Fruit fly (Drosophila melanogaster) whole organism, embryonic: ENCODE measurements around the gene CG10702.

Source experiments
- Aef1 ChIP-seq: fragments of 200-800 bp; sonication (Bioruptor generic); IDR thresholded peaks from 3 replicates; pipeline ENCODE4 v1.3.6; 2022; ENCODE audit warnings: missing biosample characterization, missing genetic modification characterization
- CG10267 ChIP-seq: fragments of 200-800 bp; sonication (Bioruptor generic); optimal IDR thresholded peaks from 2 replicates; lab custom pipeline; 2018; ENCODE audit warnings: missing biosample characterization, mild to moderate bottlenecking, missing genetic modification characterization, moderate library complexity
- CG10274 ChIP-seq: fragments of 200-800 bp; sonication (Bioruptor generic); optimal IDR thresholded peaks from 3 replicates; lab custom pipeline; 2017; ENCODE audit warnings: missing biosample characterization, mild to moderate bottlenecking, missing genetic modification characterization
- CG10654 ChIP-seq: fragments of 200-800 bp; sonication (Bioruptor generic); optimal IDR thresholded peaks from 2 replicates; lab custom pipeline; 2016; ENCODE audit warnings: missing biosample characterization, missing genetic modification characterization
- CG13296 ChIP-seq: fragments of 200-800 bp; sonication (Bioruptor generic); optimal IDR thresholded peaks from 3 replicates; lab custom pipeline; 2018; ENCODE audit warnings: missing biosample characterization, mild to moderate bottlenecking, missing genetic modification characterization
- CG17359 ChIP-seq: fragments of 200-800 bp; sonication (Bioruptor generic); optimal IDR thresholded peaks from 3 replicates; lab custom pipeline; 2018; ENCODE audit warnings: missing biosample characterization, mild to moderate bottlenecking, missing genetic modification characterization, moderate library complexity
- CG17829 ChIP-seq: fragments of 200-800 bp; optimal IDR thresholded peaks from 2 replicates; lab custom pipeline; 2019; ENCODE audit warnings: missing biosample characterization, mild to moderate bottlenecking, missing genetic modification characterization, moderate library complexity
- CG18764 ChIP-seq: fragments of 200-800 bp; sonication (Bioruptor generic); optimal IDR thresholded peaks from 3 replicates; lab custom pipeline; 2016; ENCODE audit warnings: missing biosample characterization, missing genetic modification characterization
- CG2712 ChIP-seq: fragments of 200-800 bp; optimal IDR thresholded peaks from 3 replicates; lab custom pipeline; 2019; ENCODE audit warnings: missing biosample characterization, mild to moderate bottlenecking, missing genetic modification characterization, moderate library complexity
- CG2875 ChIP-seq: fragments of 200-800 bp; sonication (Bioruptor generic); optimal IDR thresholded peaks from 2 replicates; lab custom pipeline; 2017; ENCODE audit warnings: missing biosample characterization, mild to moderate bottlenecking, missing genetic modification characterization, missing genetic modification reagents
- CG3065 ChIP-seq: fragments of 200-800 bp; sonication (Bioruptor generic); optimal IDR thresholded peaks from 2 replicates; lab custom pipeline; 2016; ENCODE audit warnings: missing biosample characterization, missing genetic modification characterization
- CG31365 ChIP-seq: fragments of 200-800 bp; sonication (Bioruptor generic); optimal IDR thresholded peaks from 2 replicates; lab custom pipeline; 2018; ENCODE audit warnings: missing biosample characterization, mild to moderate bottlenecking, missing genetic modification characterization
- CG3281 ChIP-seq: fragments of 200-800 bp; sonication (Bioruptor generic); optimal IDR thresholded peaks from 3 replicates; lab custom pipeline; 2017; ENCODE audit warnings: missing biosample characterization, mild to moderate bottlenecking, missing genetic modification characterization
- CG3407 ChIP-seq: fragments of 200-800 bp; sonication (Bioruptor generic); optimal IDR thresholded peaks from 2 replicates; lab custom pipeline; 2018; ENCODE audit warnings: missing biosample characterization, mild to moderate bottlenecking, missing genetic modification characterization
- CG34224 ChIP-seq: fragments of 200-800 bp; sonication (Bioruptor generic); IDR thresholded peaks from 3 replicates; pipeline ENCODE4 v1.3.6; 2022; ENCODE audit warnings: missing biosample characterization, missing genetic modification characterization; ENCODE audit not compliant: partially characterized antibody
- CG34422 ChIP-seq: fragments of 200-800 bp; sonication (Bioruptor generic); IDR thresholded peaks from 3 replicates; pipeline ENCODE4 v1.3.6; 2022; ENCODE audit warnings: missing biosample characterization, missing genetic modification characterization
- CG6254 ChIP-seq: fragments of 200-800 bp; sonication (Bioruptor generic); optimal IDR thresholded peaks from 3 replicates; lab custom pipeline; 2017; ENCODE audit warnings: mild to moderate bottlenecking, missing biosample characterization, missing genetic modification reagents, missing genetic modification characterization
- CG6854 ChIP-seq: fragments of 200-800 bp; sonication (Bioruptor generic); optimal IDR thresholded peaks from 3 replicates; lab custom pipeline; 2017; ENCODE audit warnings: missing biosample characterization, mild to moderate bottlenecking, missing genetic modification characterization
- CG7372 ChIP-seq: fragments of 200-800 bp; sonication (Bioruptor generic); IDR thresholded peaks from 2 replicates; pipeline ENCODE4 v1.3.6; 2022; ENCODE audit warnings: missing biosample characterization, missing genetic modification characterization
- CG8290 ChIP-seq, 3 experiments: fragments of 200-800 bp; sonication (Bioruptor generic); optimal IDR thresholded peaks; 2 replicates each; lab custom pipeline; 2016 to 2019; ENCODE audit warnings: missing biosample characterization in 3 of 3, missing genetic modification characterization in 3 of 3, mild to moderate bottlenecking in 2 of 3, moderate library complexity in 1 of 3
- CG9727 ChIP-seq: fragments of 200-800 bp; sonication (Bioruptor generic); optimal IDR thresholded peaks from 3 replicates; lab custom pipeline; 2017; ENCODE audit warnings: missing biosample characterization, mild to moderate bottlenecking, missing genetic modification characterization
- Dad ChIP-seq: fragments of 200-800 bp; sonication (Bioruptor generic); optimal IDR thresholded peaks from 3 replicates; lab custom pipeline; 2016; ENCODE audit warnings: missing biosample characterization, missing genetic modification characterization
- ERR ChIP-seq: fragments of 200-800 bp; sonication (Bioruptor generic); optimal IDR thresholded peaks from 2 replicates; lab custom pipeline; 2016; ENCODE audit warnings: missing biosample characterization, missing genetic modification characterization
- Ets97D ChIP-seq: fragments of 200-800 bp; sonication (Bioruptor generic); optimal IDR thresholded peaks from 3 replicates; lab custom pipeline; 2016; ENCODE audit warnings: missing biosample characterization, missing genetic modification characterization
- Fer1 ChIP-seq: fragments of 200-800 bp; sonication (Bioruptor generic); optimal IDR thresholded peaks from 2 replicates; lab custom pipeline; 2017; ENCODE audit warnings: missing biosample characterization, mild to moderate bottlenecking, missing genetic modification characterization
- HLH4C ChIP-seq: fragments of 200-800 bp; sonication (Bioruptor generic); IDR thresholded peaks from 3 replicates; pipeline ENCODE4 v1.3.6; 2022; ENCODE audit warnings: missing biosample characterization, missing genetic modification characterization; ENCODE audit not compliant: partially characterized antibody
- Lpt ChIP-seq: fragments of >200 bp; optimal IDR thresholded peaks from 2 replicates; lab custom pipeline; 2018; ENCODE audit warnings: missing biosample characterization, missing genetic modification characterization
- MESR4 ChIP-seq: fragments of 200-800 bp; sonication (Bioruptor generic); optimal IDR thresholded peaks from 2 replicates; lab custom pipeline; 2018; ENCODE audit warnings: missing biosample characterization, mild to moderate bottlenecking, missing genetic modification characterization, moderate library complexity
- Oli ChIP-seq: fragments of 200-800 bp; sonication (Bioruptor generic); optimal IDR thresholded peaks from 2 replicates; lab custom pipeline; 2018; ENCODE audit warnings: missing biosample characterization, mild to moderate bottlenecking, missing genetic modification characterization, moderate library complexity
- TFAM ChIP-seq: fragments of 200-800 bp; sonication (Bioruptor generic); optimal IDR thresholded peaks from 2 replicates; lab custom pipeline; 2017; ENCODE audit warnings: missing biosample characterization, missing genetic modification characterization, inconsistent platforms
- az2 ChIP-seq: fragments of 200-800 bp; sonication (Bioruptor generic); optimal IDR thresholded peaks from 3 replicates; lab custom pipeline; 2016; ENCODE audit warnings: missing biosample characterization, missing genetic modification characterization
- esg ChIP-seq: fragments of 200-800 bp; sonication (Bioruptor generic); conservative IDR thresholded peaks from 2 replicates; pipeline ENCODE4 v1.3.6; 2022; ENCODE audit warnings: missing biosample characterization, missing genetic modification characterization
- gcm2 ChIP-seq: fragments of 200-800 bp; sonication (Bioruptor generic); optimal IDR thresholded peaks from 2 replicates; lab custom pipeline; 2016; ENCODE audit warnings: missing biosample characterization, missing genetic modification characterization
- grau ChIP-seq: fragments of 200-800 bp; optimal IDR thresholded peaks from 3 replicates; lab custom pipeline; 2019; ENCODE audit warnings: missing biosample characterization, mild to moderate bottlenecking, missing genetic modification characterization, moderate library complexity
- grn ChIP-seq: fragments of 200-800 bp; sonication (Bioruptor generic); optimal IDR thresholded peaks from 3 replicates; lab custom pipeline; 2017; ENCODE audit warnings: missing biosample characterization, missing genetic modification characterization
- gsb ChIP-seq: fragments of 200-800 bp; sonication (Bioruptor generic); IDR thresholded peaks from 2 replicates; pipeline ENCODE4 v1.3.6; 2022; ENCODE audit warnings: missing biosample characterization, missing genetic modification characterization
- ham ChIP-seq: fragments of 200-800 bp; sonication (Bioruptor generic); IDR thresholded peaks from 2 replicates; pipeline ENCODE4 v1.3.6; 2022; ENCODE audit warnings: missing biosample characterization, missing genetic modification characterization
- luna ChIP-seq: fragments of 200-800 bp; sonication (Bioruptor generic); optimal IDR thresholded peaks from 2 replicates; lab custom pipeline; 2016; ENCODE audit warnings: missing biosample characterization, missing genetic modification characterization
- maf-S ChIP-seq: fragments of 200-800 bp; sonication (Bioruptor generic); optimal IDR thresholded peaks from 2 replicates; lab custom pipeline; 2016; ENCODE audit warnings: missing biosample characterization, missing genetic modification characterization
- p53 ChIP-seq: fragments of 200-800 bp; sonication (Bioruptor generic); optimal IDR thresholded peaks from 2 replicates; lab custom pipeline; 2016; ENCODE audit warnings: missing biosample characterization, missing genetic modification characterization
- pho ChIP-seq: fragments of 200-800 bp; sonication (Bioruptor generic); optimal IDR thresholded peaks from 2 replicates; lab custom pipeline; 2016; ENCODE audit warnings: missing biosample characterization, missing genetic modification characterization
- row ChIP-seq: fragments of 200-800 bp; sonication (Bioruptor generic); IDR thresholded peaks from 3 replicates; pipeline ENCODE4 v1.3.6; 2022; ENCODE audit warnings: missing biosample characterization, missing genetic modification characterization
- sc ChIP-seq, 3 experiments: fragments of >200 bp in 2 of 3; fragments of 200-800 bp in 1 of 3; sonication (Bioruptor generic) in 1 of 3; optimal IDR thresholded peaks; 2 replicates in 2 of 3; 3 replicates in 1 of 3; lab custom pipeline; 2017; ENCODE audit warnings: mild to moderate bottlenecking in 1 of 3, missing biosample characterization in 1 of 3, missing genetic modification characterization in 1 of 3, missing genetic modification reagents in 1 of 3
- sens ChIP-seq: fragments of 200-800 bp; sonication (Bioruptor generic); peaks from one replicate; lab custom pipeline; 2016; ENCODE audit warnings: missing biosample characterization, missing genetic modification characterization
- seq ChIP-seq: fragments of 200-800 bp; sonication (Bioruptor generic); IDR thresholded peaks from 2 replicates; pipeline ENCODE4 v1.3.6; 2022; ENCODE audit warnings: missing biosample characterization, missing genetic modification characterization
- shn ChIP-seq: fragments of 200-800 bp; sonication (Bioruptor generic); optimal IDR thresholded peaks from 3 replicates; lab custom pipeline; 2016; ENCODE audit warnings: missing biosample characterization, missing genetic modification characterization
- slp2 ChIP-seq: fragments of 200-800 bp; sonication (Bioruptor generic); optimal IDR thresholded peaks from 2 replicates; lab custom pipeline; 2016; ENCODE audit warnings: missing biosample characterization, missing genetic modification characterization
- wek ChIP-seq: fragments of 200-800 bp; sonication (Bioruptor generic); optimal IDR thresholded peaks from 3 replicates; lab custom pipeline; 2018; ENCODE audit warnings: missing biosample characterization, mild to moderate bottlenecking, missing genetic modification characterization, moderate library complexity
- z ChIP-seq: fragments of 200-800 bp; sonication (Bioruptor generic); IDR thresholded peaks from 3 replicates; pipeline ENCODE4 v1.3.6; 2022; ENCODE audit warnings: missing biosample characterization, missing genetic modification characterization

Gene CG10702

dm6 chr2L:19026491-19027197 lies 43.0 kb downstream of the CG10702 start (continued):
- TF ChIP-seq row (GFP tag; lab: Robert Waterston, UW), result peak; percentile 76
- no peak for TF ChIP-seq slp2 (GFP tag; lab: Kevin White, UChicago)
- TF ChIP-seq z (GFP tag; lab: Robert Waterston, UW), result no peak
- no peak for TF ChIP-seq Ets97D (GFP tag; lab: Kevin White, UChicago)
- no peak for TF ChIP-seq CG6254 (GFP tag; lab: Kevin White, UChicago)
- TF ChIP-seq CG7372, result peak; percentile 81
- TF ChIP-seq ham (GFP tag; lab: Robert Waterston, UW), result no peak
- TF ChIP-seq sc (optimal IDR thresholded peaks at IDR 0.05; lab: Kevin White, UChicago), result no peak
- TF ChIP-seq sc (GFP tag; optimal IDR thresholded peaks at IDR 0.05; lab: Kevin White, UChicago), result no peak
- no peak for TF ChIP-seq TFAM
- peak; percentile 57 for TF ChIP-seq CG17359 (tag; lab: Kevin White, UChicago)
- TF ChIP-seq CG3281 (GFP tag; lab: Kevin White, UChicago), result peak; percentile 75
- no peak for TF ChIP-seq wek (GFP tag; lab: Kevin White, UChicago)
- 0 out of 2 replicates have a peak, but pooled peaks have one; percentile 17 for TF ChIP-seq esg (GFP tag; lab: Robert Waterston, UW)
- TF ChIP-seq CG10274 (GFP tag; lab: Kevin White, UChicago), result no peak
- peak; percentile 89 for TF ChIP-seq Fer1 (GFP tag; lab: Kevin White, UChicago)
- peak; percentile 75 for TF ChIP-seq grau (tag; lab: Kevin White, UChicago)
- TF ChIP-seq p53 (GFP tag; lab: Kevin White, UChicago), result no peak
- TF ChIP-seq ERR (GFP tag; lab: Kevin White, UChicago), result no peak
- no peak for TF ChIP-seq luna (GFP tag; lab: Kevin White, UChicago)
- TF ChIP-seq pho (GFP tag; lab: Kevin White, UChicago), result peak; percentile 34
- TF ChIP-seq CG17829 (tag; lab: Kevin White, UChicago), result peak; percentile 21
- TF ChIP-seq CG9727 (GFP tag; lab: Kevin White, UChicago), result peak; percentile 58
- no peak for TF ChIP-seq grn (GFP tag; lab: Kevin White, UChicago)
- TF ChIP-seq seq (GFP tag; lab: Robert Waterston, UW), result peak; percentile 51
- peak; percentile 77 for TF ChIP-seq CG13296 (GFP tag; lab: Kevin White, UChicago)
- no peak for TF ChIP-seq CG34224
- TF ChIP-seq CG10267 (tag; lab: Kevin White, UChicago), result peak; percentile 40
- TF ChIP-seq CG34422, result 0 out of 3 replicates have a peak, but pooled peaks have one; percentile 39
- no peak for TF ChIP-seq CG8290 (GFP tag; optimal IDR thresholded peaks at IDR 0.05; lab: Kevin White, UChicago)
- peak in 1 of 2 experiments; percentile 52 for TF ChIP-seq CG8290 (tag; optimal IDR thresholded peaks at IDR 0.05; lab: Kevin White, UChicago)
- no peak; the same call in 2 of the 3 replicates for TF ChIP-seq Aef1 (GFP tag; lab: Robert Waterston, UW)
- TF ChIP-seq az2, result no peak
- no peak for TF ChIP-seq CG3065 (GFP tag; lab: Kevin White, UChicago)
- TF ChIP-seq MESR4 (GFP tag; lab: Kevin White, UChicago), result no peak
- TF ChIP-seq maf-S (GFP tag; lab: Kevin White, UChicago), result no peak
- TF ChIP-seq CG18764 (GFP tag; lab: Kevin White, UChicago), result no peak
- peak; percentile 8 for TF ChIP-seq CG2875 (GFP tag; lab: Kevin White, UChicago)
- peak; percentile 63 for TF ChIP-seq CG6854 (GFP tag; lab: Kevin White, UChicago)
- TF ChIP-seq CG3407 (GFP tag; lab: Kevin White, UChicago), result no peak
- TF ChIP-seq sens (GFP tag; lab: Kevin White, UChicago), result peak; percentile 48
- no peak for TF ChIP-seq Lpt (GFP tag; lab: Kevin White, UChicago)
- TF ChIP-seq HLH4C (GFP tag; lab: Robert Waterston, UW), result no peak
- TF ChIP-seq Dad, result no peak
- TF ChIP-seq CG31365, result no peak
- peak; percentile 57 for TF ChIP-seq Oli (tag; lab: Kevin White, UChicago)
- TF ChIP-seq gcm2, result no peak
- TF ChIP-seq gsb (GFP tag; lab: Robert Waterston, UW), result no peak
- TF ChIP-seq CG10654 (GFP tag; lab: Kevin White, UChicago), result no peak
- peak; percentile 55 for TF ChIP-seq CG2712
- TF ChIP-seq shn (GFP tag; lab: Kevin White, UChicago), result no peak
